Worm (Caenorhabditis elegans) whole organism, midembryonic: ENCODE data around the gene C02F5.2.
A peak's percentile ranks its signal among the peaks of the same experiment; 100 is the strongest.

Experiments
- T22C8.4 ChIP-seq: fragments of 200-800 bp; sonication (Bioruptor generic); IDR thresholded peaks from 2 replicates; pipeline ENCODE4 v1.3.6; 2022; ENCODE audit warnings: missing genetic modification characterization, missing compliant biosample characterization
- cog-1 ChIP-seq: sonication (generic microtip); optimal IDR thresholded peaks from 2 replicates; lab custom pipeline; 2016; ENCODE audit warnings: missing genetic modification characterization, missing compliant biosample characterization
- flt-1 ChIP-seq: fragments of 200-800 bp; sonication (Bioruptor generic); IDR thresholded peaks from 2 replicates; pipeline ENCODE4 v1.3.6; 2022; ENCODE audit warnings: missing genetic modification characterization, missing compliant biosample characterization
- klf-2 ChIP-seq: fragments of 200-800 bp; sonication (Bioruptor generic); conservative IDR thresholded peaks from 2 replicates; pipeline ENCODE4 v1.3.6; 2022; ENCODE audit warnings: missing genetic modification reagents, missing genetic modification characterization, missing compliant biosample characterization
- med-1 ChIP-seq: sonication (generic microtip); optimal IDR thresholded peaks from 2 replicates; lab custom pipeline; 2017; ENCODE audit warnings: missing genetic modification characterization, mild to moderate bottlenecking, missing compliant biosample characterization, antibody characterized with exemption, missing genetic modification reagents; ENCODE audit not compliant: insufficient read depth
- ref-1 ChIP-seq: fragments of 200-800 bp; sonication (Bioruptor generic); conservative IDR thresholded peaks from 2 replicates; pipeline ENCODE4 v1.3.6; 2022; ENCODE audit warnings: missing genetic modification reagents, missing genetic modification characterization, missing compliant biosample characterization
- tab-1 ChIP-seq: fragments of 200-800 bp; sonication (Bioruptor generic); IDR thresholded peaks from 2 replicates; pipeline ENCODE4 v1.3.6; 2022; ENCODE audit warnings: missing genetic modification characterization, missing compliant biosample characterization
- ztf-23 ChIP-seq: fragments of 200-800 bp; sonication (Bioruptor generic); IDR thresholded peaks from 2 replicates; pipeline ENCODE4 v1.3.6; 2022; ENCODE audit warnings: missing genetic modification reagents, missing genetic modification characterization, missing compliant biosample characterization
- ztf-29 ChIP-seq: fragments of 200-800 bp; sonication (Bioruptor generic); IDR thresholded peaks from 2 replicates; pipeline ENCODE4 v1.3.6; 2022; ENCODE audit warnings: missing genetic modification reagents, missing genetic modification characterization, missing compliant biosample characterization

Gene C02F5.2

ce11 chrIII:8268296-8268695 is 18.9 kb downstream of the C02F5.2 start, which contains the start of the genes F09G8.7 and crn-7:
Gene F09G8.7, minus strand, starts transcription at chrIII:8268355.
Gene crn-7, plus strand, starts transcription at chrIII:8268531.
- TF ChIP-seq tab-1 (no peak), med-1 (GFP tag; lab: Kevin White, UChicago) (no peak), cog-1 (tag; lab: Kevin White, UChicago) (no peak), T22C8.4 (GFP tag; lab: Robert Waterston, UW) (no peak), ztf-23 (no peak), flt-1 (GFP tag; lab: Robert Waterston, UW) (no peak), ref-1 (no peak), klf-2 (no peak), ztf-29 (no peak)

ce11 chrIII:8271676-8272225 is 22.3 kb downstream of the C02F5.2 start, which contains the start of the genes mps-4 and F09G8.10:
Gene mps-4, minus strand, starts transcription at chrIII:8271776.
Gene F09G8.10, minus strand, starts transcription at chrIII:8272175.
- TF ChIP-seq ztf-23 (no peak), klf-2 (no peak), tab-1 (no peak), flt-1 (GFP tag; lab: Robert Waterston, UW) (no peak), ref-1 (no peak)

- no peak for TF ChIP-seq med-1 (GFP tag; lab: Kevin White, UChicago)
- TF ChIP-seq tab-1: no peak
- TF ChIP-seq ref-1: no peak
- no peak for TF ChIP-seq ztf-23
- TF ChIP-seq cog-1 (tag; lab: Kevin White, UChicago): no peak
- TF ChIP-seq ztf-29: no peak
- TF ChIP-seq klf-2: no peak
- TF ChIP-seq T22C8.4 (GFP tag; lab: Robert Waterston, UW): no peak
- TF ChIP-seq flt-1 (GFP tag; lab: Robert Waterston, UW): no peak
Observed at ce11 chrIII:8275871-8276270, 26.5 kb downstream of the C02F5.2 start, which contains the start of gene clec-160. Gene clec-160, minus strand, starts transcription at chrIII:8275971.

- no peak for TF ChIP-seq ztf-23
- no peak for TF ChIP-seq T22C8.4 (GFP tag; lab: Robert Waterston, UW)
- no peak for TF ChIP-seq tab-1
- no peak for TF ChIP-seq med-1 (GFP tag; lab: Kevin White, UChicago)
- no peak for TF ChIP-seq ztf-29
- no peak for TF ChIP-seq ref-1
- TF ChIP-seq klf-2: no peak
- TF ChIP-seq cog-1 (tag; lab: Kevin White, UChicago): no peak
- no peak for TF ChIP-seq flt-1 (GFP tag; lab: Robert Waterston, UW)
Observed at ce11 chrIII:8278801-8279200, 29.4 kb downstream of the C02F5.2 start, which contains the start of gene mig-10. Gene mig-10, plus strand, starts transcription at chrIII:8279101.

- TF ChIP-seq klf-2 (no peak), med-1 (GFP tag; lab: Kevin White, UChicago) (no peak), tab-1 (no peak), ztf-23 (no peak), T22C8.4 (GFP tag; lab: Robert Waterston, UW) (no peak), flt-1 (GFP tag; lab: Robert Waterston, UW) (no peak), ref-1 (no peak), ztf-29 (no peak), cog-1 (tag; lab: Kevin White, UChicago) (no peak)
Observed at ce11 chrIII:8279567-8279966, 30.1 kb downstream of the C02F5.2 start.

ce11 chrIII:8280352-8280751 is 30.9 kb downstream of the C02F5.2 start:
- TF ChIP-seq med-1 (GFP tag; lab: Kevin White, UChicago) (no peak), tab-1 (no peak), cog-1 (tag; lab: Kevin White, UChicago) (no peak), ztf-29 (no peak), T22C8.4 (GFP tag; lab: Robert Waterston, UW) (no peak), ztf-23 (no peak), flt-1 (GFP tag; lab: Robert Waterston, UW) (no peak)

ce11 chrIII:8281310-8281709 is 31.9 kb downstream of the C02F5.2 start:
- TF ChIP-seq cog-1 (tag; lab: Kevin White, UChicago): no peak
- TF ChIP-seq ref-1: no peak
- TF ChIP-seq tab-1: no peak
- TF ChIP-seq T22C8.4 (GFP tag; lab: Robert Waterston, UW): no peak
- TF ChIP-seq flt-1 (GFP tag; lab: Robert Waterston, UW): no peak
- TF ChIP-seq klf-2: no peak
- no peak for TF ChIP-seq med-1 (GFP tag; lab: Kevin White, UChicago)
- TF ChIP-seq ztf-23: no peak
- TF ChIP-seq ztf-29: no peak

ce11 chrIII:8283525-8283924 is 34.1 kb downstream of the C02F5.2 start:
- TF ChIP-seq cog-1 (tag; lab: Kevin White, UChicago): no peak
- TF ChIP-seq flt-1 (GFP tag; lab: Robert Waterston, UW): no peak
- TF ChIP-seq med-1 (GFP tag; lab: Kevin White, UChicago): no peak
- no peak for TF ChIP-seq ztf-29
- TF ChIP-seq ztf-23: no peak
- no peak for TF ChIP-seq tab-1
- TF ChIP-seq klf-2: no peak
- TF ChIP-seq ref-1: no peak
- TF ChIP-seq T22C8.4 (GFP tag; lab: Robert Waterston, UW): no peak

ce11 chrIII:8286003-8286402 is 36.6 kb downstream of the C02F5.2 start:
- TF ChIP-seq cog-1 (tag; lab: Kevin White, UChicago): no peak

ce11 chrIII:8286824-8287223 is 37.4 kb downstream of the C02F5.2 start:
- TF ChIP-seq flt-1 (GFP tag; lab: Robert Waterston, UW) (no peak), cog-1 (tag; lab: Kevin White, UChicago) (no peak), klf-2 (no peak), ref-1 (no peak), tab-1 (no peak), ztf-23 (no peak), med-1 (GFP tag; lab: Kevin White, UChicago) (no peak), ztf-29 (no peak), T22C8.4 (GFP tag; lab: Robert Waterston, UW) (no peak)

- TF ChIP-seq tab-1 (no peak), cog-1 (tag; lab: Kevin White, UChicago) (no peak), ztf-29 (no peak), ref-1 (no peak), med-1 (GFP tag; lab: Kevin White, UChicago) (no peak), ztf-23 (0 out of 2 replicates have a peak, but pooled peaks have one; percentile 16), klf-2 (no peak), T22C8.4 (GFP tag; lab: Robert Waterston, UW) (no peak), flt-1 (GFP tag; lab: Robert Waterston, UW) (peak; percentile 52; the same call in 1 of the 2 replicates)
Observed at ce11 chrIII:8287519-8287918, 38.1 kb downstream of the C02F5.2 start.
